Worm (Caenorhabditis elegans) whole organism, late embryonic: ENCODE data around the gene C04F6.7.
A peak's percentile ranks its signal among the peaks of the same experiment; 100 is the strongest.

Experiments used
- F13H6.1 ChIP-seq: sonication (generic microtip); optimal IDR thresholded peaks from 2 replicates; lab custom pipeline; 2016; ENCODE audit warnings: missing genetic modification characterization, missing compliant biosample characterization
- K02D7.2 ChIP-seq: sonication (generic microtip); optimal IDR thresholded peaks from 2 replicates; lab custom pipeline; 2017; ENCODE audit warnings: mild to moderate bottlenecking, missing genetic modification characterization, missing compliant biosample characterization
- K09A11.1 ChIP-seq: sonication (generic microtip); optimal IDR thresholded peaks from 2 replicates; lab custom pipeline; 2017; ENCODE audit warnings: antibody characterized with exemption, mild to moderate bottlenecking, missing genetic modification characterization, missing compliant biosample characterization; ENCODE audit not compliant: insufficient read depth
- ahr-1 ChIP-seq: sonication (generic microtip); optimal IDR thresholded peaks from 2 replicates; lab custom pipeline; 2016; ENCODE audit warnings: missing genetic modification characterization, missing compliant biosample characterization
- ama-1 ChIP-seq: fragments of 150-350 bp; optimal IDR thresholded peaks from 2 replicates; lab custom pipeline; 2014
- ceh-18 ChIP-seq: sonication (generic microtip); optimal IDR thresholded peaks from 2 replicates; lab custom pipeline; 2016; ENCODE audit warnings: missing genetic modification characterization, missing compliant biosample characterization
- ceh-19 ChIP-seq: fragments of 200-800 bp; sonication (Bioruptor generic); optimal IDR thresholded peaks from 2 replicates; lab custom pipeline; 2018; ENCODE audit warnings: mild to moderate bottlenecking, missing genetic modification characterization, missing compliant biosample characterization
- ceh-2 ChIP-seq: sonication (generic microtip); optimal IDR thresholded peaks from 2 replicates; lab custom pipeline; 2016; ENCODE audit warnings: missing genotype, missing genetic modification characterization, missing compliant biosample characterization
- ceh-31 ChIP-seq: sonication (generic microtip); optimal IDR thresholded peaks from 2 replicates; lab custom pipeline; 2016; ENCODE audit warnings: missing genetic modification characterization, missing compliant biosample characterization
- ceh-34 ChIP-seq: sonication (generic microtip); optimal IDR thresholded peaks from 2 replicates; lab custom pipeline; 2016; ENCODE audit warnings: mild to moderate bottlenecking, missing genetic modification characterization, missing compliant biosample characterization
- ceh-45 ChIP-seq: fragments of 200-800 bp; sonication (Bioruptor generic); IDR thresholded peaks from 2 replicates; pipeline ENCODE4 v1.3.6; 2022; ENCODE audit warnings: missing genetic modification reagents, missing genetic modification characterization, missing compliant biosample characterization
- ceh-6 ChIP-seq: fragments of 200-800 bp; sonication (Bioruptor generic); optimal IDR thresholded peaks from 2 replicates; lab custom pipeline; 2018; ENCODE audit warnings: mild to moderate bottlenecking, missing genetic modification characterization, missing compliant biosample characterization
- ceh-9 ChIP-seq: sonication (generic microtip); optimal IDR thresholded peaks from 2 replicates; lab custom pipeline; 2016; ENCODE audit warnings: mild to moderate bottlenecking, missing genetic modification characterization, inconsistent platforms, missing compliant biosample characterization
- che-1 ChIP-seq: sonication (generic microtip); optimal IDR thresholded peaks from 2 replicates; lab custom pipeline; 2016; ENCODE audit warnings: mild to moderate bottlenecking, missing genetic modification characterization, missing compliant biosample characterization
- dmd-4 ChIP-seq: sonication (generic microtip); optimal IDR thresholded peaks from 2 replicates; lab custom pipeline; 2016; ENCODE audit warnings: borderline replicate concordance, missing genetic modification characterization, missing compliant biosample characterization
- elt-2 ChIP-seq: sonication (generic microtip); optimal IDR thresholded peaks from 2 replicates; lab custom pipeline; 2016; ENCODE audit warnings: missing genetic modification reagents, missing genetic modification characterization, missing compliant biosample characterization
- elt-4 ChIP-seq: sonication (generic microtip); optimal IDR thresholded peaks from 2 replicates; lab custom pipeline; 2016; ENCODE audit warnings: missing genetic modification characterization, missing compliant biosample characterization
- fax-1 ChIP-seq: sonication (generic microtip); optimal IDR thresholded peaks from 2 replicates; lab custom pipeline; 2016; ENCODE audit warnings: missing genotype, missing genetic modification characterization, missing compliant biosample characterization
- fkh-6 ChIP-seq: sonication (generic microtip); optimal IDR thresholded peaks from 2 replicates; lab custom pipeline; 2016; ENCODE audit warnings: missing genetic modification characterization, missing compliant biosample characterization
- gmeb-2 ChIP-seq: sonication (generic microtip); optimal IDR thresholded peaks from 2 replicates; lab custom pipeline; 2016; ENCODE audit warnings: missing genetic modification characterization, inconsistent platforms, missing compliant biosample characterization
- hlh-13 ChIP-seq: fragments of 200-800 bp; sonication (Bioruptor generic); optimal IDR thresholded peaks from 2 replicates; lab custom pipeline; 2018; ENCODE audit warnings: mild to moderate bottlenecking, missing genetic modification characterization, missing compliant biosample characterization
- hlh-30 ChIP-seq: sonication (generic microtip); optimal IDR thresholded peaks from 2 replicates; lab custom pipeline; 2017; ENCODE audit warnings: antibody characterized with exemption, missing genetic modification characterization, missing compliant biosample characterization; ENCODE audit not compliant: insufficient read depth
- lim-6 ChIP-seq: sonication (generic microtip); optimal IDR thresholded peaks from 2 replicates; lab custom pipeline; 2016; ENCODE audit warnings: missing genetic modification characterization, missing compliant biosample characterization
- madf-2 ChIP-seq: sonication (generic microtip); optimal IDR thresholded peaks from 2 replicates; lab custom pipeline; 2017; ENCODE audit warnings: missing genetic modification characterization, missing compliant biosample characterization
- mec-3 ChIP-seq: sonication (generic microtip); optimal IDR thresholded peaks from 2 replicates; lab custom pipeline; 2016; ENCODE audit warnings: borderline replicate concordance, missing genetic modification characterization, missing compliant biosample characterization
- nfya-1 ChIP-seq: sonication (generic microtip); optimal IDR thresholded peaks from 2 replicates; lab custom pipeline; 2017; ENCODE audit warnings: missing genetic modification characterization, mild to moderate bottlenecking, missing compliant biosample characterization, antibody characterized with exemption, moderate library complexity
- nhr-11 ChIP-seq: fragments of 150-350 bp; optimal IDR thresholded peaks from 2 replicates; lab custom pipeline; 2014; ENCODE audit warnings: missing biosample characterization, missing genetic modification characterization
- nhr-232 ChIP-seq: sonication (generic microtip); optimal IDR thresholded peaks from 2 replicates; lab custom pipeline; 2016; ENCODE audit warnings: missing genetic modification characterization, missing compliant biosample characterization
- odd-2 ChIP-seq: sonication (generic microtip); optimal IDR thresholded peaks from 2 replicates; lab custom pipeline; 2017; ENCODE audit warnings: antibody characterized with exemption, mild to moderate bottlenecking, missing genetic modification characterization, missing compliant biosample characterization
- pag-3 ChIP-seq: sonication (generic microtip); optimal IDR thresholded peaks from 2 replicates; lab custom pipeline; 2016; ENCODE audit warnings: missing compliant biosample characterization, missing genetic modification characterization, borderline replicate concordance
- pha-2 ChIP-seq: sonication (generic microtip); optimal IDR thresholded peaks from 2 replicates; lab custom pipeline; 2017; ENCODE audit warnings: mild to moderate bottlenecking, missing genetic modification characterization, missing compliant biosample characterization
- pha-4 ChIP-seq: fragments of 150-350 bp; optimal IDR thresholded peaks from 2 replicates; lab custom pipeline; 2018; ENCODE audit warnings: missing biosample characterization, missing genetic modification reagents, missing genetic modification characterization
- pqm-1 ChIP-seq: sonication (generic microtip); optimal IDR thresholded peaks from 2 replicates; lab custom pipeline; 2016; ENCODE audit warnings: missing genetic modification characterization, missing compliant biosample characterization
- ref-2 ChIP-seq: sonication (generic microtip); optimal IDR thresholded peaks from 2 replicates; lab custom pipeline; 2016; ENCODE audit warnings: missing genetic modification characterization, missing compliant biosample characterization
- rnt-1 ChIP-seq: sonication (generic microtip); optimal IDR thresholded peaks from 2 replicates; lab custom pipeline; 2016; ENCODE audit warnings: missing genetic modification characterization, missing compliant biosample characterization
- sdc-2 ChIP-seq: sonication (generic microtip); optimal IDR thresholded peaks from 2 replicates; lab custom pipeline; 2016; ENCODE audit warnings: missing genotype, missing genetic modification characterization, missing compliant biosample characterization
- sox-2 ChIP-seq: fragments of 200-800 bp; sonication (Bioruptor generic); IDR thresholded peaks from 2 replicates; pipeline ENCODE4 v1.3.6; 2022; ENCODE audit warnings: missing genetic modification reagents, missing genetic modification characterization, missing compliant biosample characterization
- sox-4 ChIP-seq: sonication (generic microtip); optimal IDR thresholded peaks from 2 replicates; lab custom pipeline; 2017; ENCODE audit warnings: mild to moderate bottlenecking, missing genetic modification characterization, inconsistent platforms, missing compliant biosample characterization
- syd-9 ChIP-seq: sonication (generic microtip); optimal IDR thresholded peaks from 2 replicates; lab custom pipeline; 2016; ENCODE audit warnings: mild to moderate bottlenecking, missing genetic modification characterization, moderate library complexity, missing compliant biosample characterization
- tbx-2 ChIP-seq: sonication (generic microtip); optimal IDR thresholded peaks from 2 replicates; lab custom pipeline; 2016; ENCODE audit warnings: missing genetic modification characterization, missing compliant biosample characterization
- tbx-7 ChIP-seq: sonication (generic microtip); optimal IDR thresholded peaks from 2 replicates; lab custom pipeline; 2016; ENCODE audit warnings: missing genotype, missing genetic modification characterization, missing compliant biosample characterization
- unc-42 ChIP-seq: sonication (generic microtip); optimal IDR thresholded peaks from 2 replicates; lab custom pipeline; 2016; ENCODE audit warnings: missing genotype, missing genetic modification characterization, missing compliant biosample characterization
- unc-55 ChIP-seq: sonication (generic microtip); optimal IDR thresholded peaks from 2 replicates; lab custom pipeline; 2017; ENCODE audit warnings: missing biosample characterization, missing genetic modification reagents, missing genetic modification characterization
- unc-86 ChIP-seq: sonication (generic microtip); optimal IDR thresholded peaks from 2 replicates; lab custom pipeline; 2016; ENCODE audit warnings: missing genetic modification characterization, missing compliant biosample characterization
- zip-5 ChIP-seq: sonication (generic microtip); optimal IDR thresholded peaks from 2 replicates; lab custom pipeline; 2016; ENCODE audit warnings: missing genetic modification characterization, missing compliant biosample characterization

The C04F6.7 gene

DNA sequence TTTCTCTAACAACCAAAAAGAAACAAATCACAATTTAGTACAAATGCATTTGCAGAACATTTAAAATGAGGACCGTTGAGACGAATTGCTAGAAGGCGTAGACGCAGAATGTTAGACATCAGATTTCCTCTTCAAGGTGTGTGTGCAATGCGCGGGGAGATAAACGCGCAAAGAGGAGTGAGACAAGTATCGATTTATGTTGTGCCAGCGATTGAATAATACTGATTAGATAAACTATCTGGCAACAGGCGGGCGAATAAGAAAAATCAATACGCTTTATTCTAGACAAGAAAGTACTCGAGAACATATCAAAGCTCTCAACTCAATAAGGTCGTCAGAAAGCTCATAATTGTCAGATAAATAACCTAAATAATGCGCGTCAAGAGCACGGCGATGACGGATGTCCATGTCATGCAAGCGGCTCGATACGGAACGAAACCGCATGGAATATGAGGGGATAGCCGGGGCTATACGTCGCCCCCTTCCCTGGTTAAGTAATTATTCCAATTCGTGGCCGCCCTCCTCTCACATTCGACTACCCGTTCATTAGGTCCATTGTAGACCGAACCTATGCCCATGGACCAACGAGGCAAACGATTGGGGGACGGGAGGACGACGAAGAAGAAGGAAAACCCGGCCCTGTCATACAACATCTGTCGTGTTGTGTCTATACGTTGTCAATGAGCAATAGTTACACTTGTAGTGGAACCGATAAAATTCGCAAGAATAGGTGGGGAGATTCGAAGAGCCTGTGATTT, 48.2 kb upstream of the C04F6.7 start (continued):
- TF ChIP-seq ama-1 (lab: Kevin White, UChicago) (no peak), zip-5 (tag; lab: Kevin White, UChicago) (no peak), tbx-2 (peak; percentile 9), pha-2 (tag; lab: Kevin White, UChicago) (no peak), elt-2 (tag; lab: Kevin White, UChicago) (peak; percentile 61), gmeb-2 (tag; lab: Kevin White, UChicago) (no peak), mec-3 (tag; lab: Kevin White, UChicago) (no peak), lim-6 (no peak), ceh-34 (tag; lab: Kevin White, UChicago) (no peak), ceh-2 (tag; lab: Kevin White, UChicago) (no peak), ceh-45 (GFP tag; lab: Robert Waterston, UW) (no peak), ceh-6 (GFP tag; lab: Kevin White, UChicago) (no peak), ceh-18 (tag; lab: Kevin White, UChicago) (no peak)

DNA sequence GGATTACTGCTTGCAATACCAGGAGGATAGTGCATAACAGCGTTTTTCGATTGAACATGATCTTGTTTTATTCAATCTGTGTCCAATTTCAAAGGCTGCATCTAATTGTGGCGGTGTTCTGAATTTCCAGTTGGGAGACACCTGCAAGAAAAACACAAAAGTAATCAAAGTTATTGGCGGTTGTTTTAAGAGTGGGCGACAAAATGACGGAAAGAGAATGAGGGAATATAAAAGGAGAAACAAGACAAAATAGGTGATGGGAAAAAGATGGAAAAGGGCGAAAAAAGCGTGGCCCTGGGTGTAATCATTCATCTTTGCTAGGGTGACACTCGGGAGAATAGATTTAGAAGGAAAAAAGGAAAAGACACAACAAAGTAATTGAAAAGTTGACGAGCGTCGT, 46.8 kb upstream of the C04F6.7 start, which contains the start of the genes ZK377.15 and sax-3:
TSS of gene ZK377.15 (minus strand) at position 101 of the 400 bp plus-strand sequence.
TSS of gene sax-3 (minus strand) at position 143 of the 400 bp plus-strand sequence.
- TF ChIP-seq hlh-13 (no peak), odd-2 (no peak), tbx-7 (tag; lab: Kevin White, UChicago) (no peak), pqm-1 (tag; lab: Kevin White, UChicago) (no peak), hlh-30 (no peak), nhr-232 (tag; lab: Kevin White, UChicago) (no peak), ref-2 (no peak), ahr-1 (tag; lab: Kevin White, UChicago) (no peak), nhr-11 (tag; lab: Kevin White, UChicago) (no peak), fkh-6 (tag; lab: Kevin White, UChicago) (no peak), pha-4 (tag; lab: Kevin White, UChicago) (no peak), sox-4 (no peak), sox-2 (GFP tag; lab: Robert Waterston, UW) (no peak), che-1 (tag; lab: Kevin White, UChicago) (no peak), gmeb-2 (tag; lab: Kevin White, UChicago) (no peak), rnt-1 (tag; lab: Kevin White, UChicago) (no peak), ceh-9 (tag; lab: Kevin White, UChicago) (no peak), ceh-45 (GFP tag; lab: Robert Waterston, UW) (no peak), madf-2 (tag; lab: Kevin White, UChicago) (no peak)

DNA sequence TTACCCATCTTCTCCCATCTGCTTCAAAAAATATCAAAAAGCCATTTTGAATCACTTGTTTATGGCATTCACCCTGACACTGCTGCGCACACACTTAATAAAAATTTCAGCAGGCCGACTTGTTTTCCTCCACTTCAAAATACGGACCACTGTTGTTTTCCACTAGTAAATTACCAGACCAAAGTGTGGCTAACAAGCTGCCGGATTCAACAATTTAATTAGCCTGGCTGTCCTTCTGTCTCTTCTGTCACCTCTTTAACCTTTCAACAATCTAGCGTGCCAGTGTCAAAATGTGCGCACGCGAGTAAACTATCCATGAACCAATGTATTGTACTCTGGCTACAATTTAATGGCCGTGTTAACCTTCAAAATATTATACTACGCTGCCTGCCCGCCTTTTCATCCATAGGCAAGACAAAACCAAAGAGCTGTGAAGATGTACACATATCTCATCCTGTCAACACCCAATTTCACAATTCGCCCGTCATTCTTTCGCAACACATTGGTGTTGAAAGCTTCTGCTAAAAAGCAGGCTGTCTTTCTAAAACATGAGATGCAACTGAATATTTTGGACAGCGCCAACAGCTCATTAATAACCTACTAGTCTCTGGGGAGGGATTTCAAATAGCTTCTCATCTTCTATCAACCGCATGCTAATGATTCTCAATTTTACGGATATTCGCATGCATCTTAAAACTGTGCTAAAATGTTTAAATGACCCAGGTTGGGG, 45.5 kb upstream of the C04F6.7 start:
- TF ChIP-seq tbx-7 (tag; lab: Kevin White, UChicago) = no peak
- peak; percentile 61 for TF ChIP-seq unc-42 (tag; lab: Kevin White, UChicago)
- no peak for TF ChIP-seq elt-4 (tag; lab: Kevin White, UChicago)
- TF ChIP-seq tbx-2 = peak; percentile 29
- TF ChIP-seq ceh-31 (tag; lab: Kevin White, UChicago) = peak; percentile 31
- no peak for TF ChIP-seq F13H6.1 (tag; lab: Kevin White, UChicago)
- peak; percentile 3 for TF ChIP-seq ref-2
- TF ChIP-seq unc-55 = peak; percentile 56

DNA sequence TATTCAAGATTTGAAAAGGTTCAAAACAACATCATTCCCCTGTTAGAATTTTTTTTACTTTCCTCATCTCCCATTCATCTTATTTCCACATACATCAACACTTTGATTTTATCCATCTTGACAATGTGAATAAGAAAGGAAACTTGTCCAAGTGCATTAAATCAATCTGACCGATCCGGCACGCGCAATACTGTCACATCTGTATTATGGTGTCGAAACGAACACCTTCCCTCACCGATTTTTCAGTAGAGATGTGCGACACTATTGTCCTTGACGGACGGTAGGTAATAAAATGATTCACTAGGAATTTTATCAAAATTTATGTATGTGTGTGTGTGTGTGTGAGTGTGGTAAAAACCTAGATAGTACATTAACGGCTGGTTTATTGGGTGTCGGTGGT, 44.9 kb upstream of the C04F6.7 start:
- TF ChIP-seq odd-2 (no peak), pha-2 (tag; lab: Kevin White, UChicago) (no peak), nhr-232 (tag; lab: Kevin White, UChicago) (no peak), pag-3 (tag; lab: Kevin White, UChicago) (no peak), unc-86 (tag; lab: Kevin White, UChicago) (no peak), nfya-1 (tag; lab: Kevin White, UChicago) (no peak), fax-1 (tag; lab: Kevin White, UChicago) (no peak), ceh-19 (GFP tag; lab: Kevin White, UChicago) (no peak), sdc-2 (no peak), dmd-4 (no peak), F13H6.1 (tag; lab: Kevin White, UChicago) (no peak), ama-1 (lab: Kevin White, UChicago) (no peak), syd-9 (tag; lab: Kevin White, UChicago) (no peak), K09A11.1 (no peak), K02D7.2 (tag; lab: Kevin White, UChicago) (no peak)
